Worm (Caenorhabditis elegans) whole organism, late embryonic: Measurements from ENCODE around the gene K05D4.9.

ENCODE experiments used
- K02D7.2 ChIP-seq: sonication (generic microtip); optimal IDR thresholded peaks from 2 replicates; lab custom pipeline; 2017; ENCODE audit warnings: mild to moderate bottlenecking, missing genetic modification characterization, missing compliant biosample characterization
- ceh-2 ChIP-seq: sonication (generic microtip); optimal IDR thresholded peaks from 2 replicates; lab custom pipeline; 2016; ENCODE audit warnings: missing genotype, missing genetic modification characterization, missing compliant biosample characterization
- ceh-30 ChIP-seq: fragments of 150-350 bp; optimal IDR thresholded peaks from 2 replicates; lab custom pipeline; 2014; ENCODE audit warnings: missing biosample characterization, missing genetic modification characterization
- ceh-34 ChIP-seq: sonication (generic microtip); optimal IDR thresholded peaks from 2 replicates; lab custom pipeline; 2016; ENCODE audit warnings: mild to moderate bottlenecking, missing genetic modification characterization, missing compliant biosample characterization
- ceh-45 ChIP-seq: fragments of 200-800 bp; sonication (Bioruptor generic); IDR thresholded peaks from 2 replicates; pipeline ENCODE4 v1.3.6; 2022; ENCODE audit warnings: missing genetic modification reagents, missing genetic modification characterization, missing compliant biosample characterization
- dmd-4 ChIP-seq: sonication (generic microtip); optimal IDR thresholded peaks from 2 replicates; lab custom pipeline; 2016; ENCODE audit warnings: borderline replicate concordance, missing genetic modification characterization, missing compliant biosample characterization
- dve-1 ChIP-seq: sonication (generic microtip); optimal IDR thresholded peaks from 2 replicates; lab custom pipeline; 2017; ENCODE audit warnings: antibody characterized with exemption, mild to moderate bottlenecking, missing genetic modification characterization, missing compliant biosample characterization
- gmeb-2 ChIP-seq: sonication (generic microtip); optimal IDR thresholded peaks from 2 replicates; lab custom pipeline; 2016; ENCODE audit warnings: missing genetic modification characterization, inconsistent platforms, missing compliant biosample characterization
- pha-2 ChIP-seq: sonication (generic microtip); optimal IDR thresholded peaks from 2 replicates; lab custom pipeline; 2017; ENCODE audit warnings: mild to moderate bottlenecking, missing genetic modification characterization, missing compliant biosample characterization
- pha-4 ChIP-seq: fragments of 150-350 bp; optimal IDR thresholded peaks from 2 replicates; lab custom pipeline; 2018; ENCODE audit warnings: missing biosample characterization, missing genetic modification reagents, missing genetic modification characterization
- pqm-1 ChIP-seq: sonication (generic microtip); optimal IDR thresholded peaks from 2 replicates; lab custom pipeline; 2016; ENCODE audit warnings: missing genetic modification characterization, missing compliant biosample characterization
- unc-86 ChIP-seq: sonication (generic microtip); optimal IDR thresholded peaks from 2 replicates; lab custom pipeline; 2016; ENCODE audit warnings: missing genetic modification characterization, missing compliant biosample characterization

DNA sequence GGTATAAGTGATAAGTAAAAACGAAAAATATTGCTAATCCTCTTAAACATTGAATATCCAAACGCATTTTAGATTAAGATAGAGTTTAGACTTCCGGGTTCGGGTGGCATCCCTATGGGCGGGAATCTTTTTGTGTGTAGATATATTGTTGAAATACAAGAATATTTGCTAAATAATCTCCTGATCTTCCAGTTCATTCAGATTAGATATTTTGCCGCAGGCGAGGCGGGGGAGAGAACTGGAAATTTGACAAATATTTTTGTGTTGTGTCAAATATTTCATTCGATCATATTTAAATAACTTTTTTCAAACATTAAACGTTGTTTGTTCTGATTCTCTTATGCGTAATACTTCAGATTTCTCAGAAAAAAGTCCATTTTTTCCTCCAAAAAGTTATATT is 38.2 kb upstream of the K05D4.9 start, which contains the start of gene oac-15:
- TF ChIP-seq unc-86 (tag; lab: Kevin White, UChicago) (no peak), gmeb-2 (tag; lab: Kevin White, UChicago) (no peak), pqm-1 (tag; lab: Kevin White, UChicago) (no peak), pha-4 (tag; lab: Kevin White, UChicago) (no peak), dve-1 (no peak), dmd-4 (tag; lab: Kevin White, UChicago) (no peak), ceh-2 (tag; lab: Kevin White, UChicago) (no peak), ceh-30 (tag; lab: Kevin White, UChicago) (no peak), ceh-45 (no peak), ceh-34 (tag; lab: Kevin White, UChicago) (no peak), K02D7.2 (tag; lab: Kevin White, UChicago) (no peak), pha-2 (no peak)
